Worm (Caenorhabditis elegans) whole organism, late embryonic: ENCODE results near the gene grd-2.

Source experiments
- C38D4.7 ChIP-seq: fragments of 200-800 bp; sonication (Bioruptor generic); optimal IDR thresholded peaks from 2 replicates; lab custom pipeline; 2018; ENCODE audit warnings: mild to moderate bottlenecking, missing genetic modification characterization, moderate library complexity, missing compliant biosample characterization
- ama-1 ChIP-seq: fragments of 150-350 bp; optimal IDR thresholded peaks from 2 replicates; lab custom pipeline; 2014
- ceh-22 ChIP-seq: sonication (generic microtip); optimal IDR thresholded peaks from 2 replicates; lab custom pipeline; 2017; ENCODE audit warnings: missing biosample characterization, missing genetic modification characterization
- ets-4 ChIP-seq: sonication (generic microtip); optimal IDR thresholded peaks from 2 replicates; lab custom pipeline; 2016; ENCODE audit warnings: missing genetic modification characterization, missing compliant biosample characterization
- pqm-1 ChIP-seq: sonication (generic microtip); optimal IDR thresholded peaks from 2 replicates; lab custom pipeline; 2016; ENCODE audit warnings: missing genetic modification characterization, missing compliant biosample characterization

- TF ChIP-seq ets-4 (tag; lab: Kevin White, UChicago): no peak
- TF ChIP-seq ama-1 (lab: Kevin White, UChicago): no peak
- TF ChIP-seq pqm-1 (tag; lab: Kevin White, UChicago): no peak
- TF ChIP-seq C38D4.7 (GFP tag; lab: Kevin White, UChicago): no peak
- TF ChIP-seq ceh-22 (tag; lab: Kevin White, UChicago): no peak
Measured at ce11 chrV:20636855-20637254, 27.3 kb downstream of the grd-2 start, which contains the start of gene ttr-13.
